Worm (Caenorhabditis elegans): Measurements from ENCODE around the gene tbc-2.

tbc-2 gene

DNA sequence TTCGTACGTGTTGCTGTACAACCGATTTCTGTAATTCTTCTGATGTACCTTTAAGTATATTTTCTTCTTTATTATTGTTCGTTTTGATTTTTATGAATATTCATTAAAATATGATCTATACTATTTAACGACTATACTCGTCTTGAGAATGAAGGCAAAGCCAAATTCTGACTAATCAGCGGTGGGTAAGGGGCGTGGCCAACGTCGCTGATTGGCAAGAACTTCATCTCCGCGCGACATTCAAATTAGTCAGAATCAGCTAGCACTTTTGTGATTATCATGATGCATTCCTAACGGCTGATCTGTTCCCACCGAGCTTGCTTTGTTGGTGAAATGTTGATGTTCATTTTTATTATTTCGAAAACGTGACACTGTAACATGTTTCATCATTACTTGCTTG is 39.7 kb upstream of the tbc-2 start:
- no peak for TF ChIP-seq mml-1 (tag; optimal IDR thresholded peaks at IDR 0.05)
- peak; percentile 89 for TF ChIP-seq nfya-1 (tag; optimal IDR thresholded peaks at IDR 0.05; ENCODE audit: insufficient read depth)

DNA sequence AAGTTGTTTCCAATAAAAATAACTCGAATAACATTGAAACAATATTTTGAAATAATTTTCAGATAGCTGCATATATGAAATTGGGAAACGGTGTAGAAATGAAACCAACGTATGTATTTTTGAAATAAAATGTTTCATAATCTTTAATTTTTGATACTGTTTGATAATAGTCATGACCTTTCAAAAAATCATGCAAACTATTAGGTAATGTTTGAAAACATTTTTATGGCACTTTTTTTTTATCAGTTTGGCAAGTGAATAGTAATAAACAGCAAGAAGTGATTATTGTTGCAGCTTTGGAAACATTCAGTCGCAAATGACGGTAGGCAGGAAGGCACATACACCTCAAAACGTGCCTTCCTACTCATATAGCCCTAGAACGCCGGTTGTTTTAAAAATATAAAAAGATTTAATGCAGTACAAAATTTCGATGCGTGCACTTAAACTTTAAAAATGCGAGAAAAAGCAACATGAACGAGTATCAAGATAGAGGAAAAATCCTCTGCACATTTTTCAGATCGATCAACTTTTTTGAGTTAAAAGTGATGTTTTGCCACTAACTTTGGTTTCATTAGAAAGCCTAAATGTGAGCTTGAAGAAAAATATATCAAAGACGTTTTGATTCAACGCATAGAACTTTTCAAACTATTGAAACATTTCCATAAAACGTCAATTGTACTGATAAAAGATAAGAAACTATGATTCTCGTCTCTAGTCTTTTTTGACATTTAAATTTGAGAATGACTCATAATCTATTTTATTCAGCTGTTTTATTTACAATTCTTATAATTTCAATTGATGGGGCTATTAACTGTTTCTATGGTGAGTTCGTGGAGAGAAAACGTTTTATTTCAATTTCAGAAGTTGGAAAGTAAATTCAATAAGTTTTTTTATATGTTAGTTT is 38.4 kb upstream of the tbc-2 start, which contains the start of gene F55C12.19:
TSS of gene F55C12.19 (plus strand) at position 735 of the 904 bp plus-strand sequence.
- TF ChIP-seq pqm-1 (tag; optimal IDR thresholded peaks at IDR 0.05) (peak; percentile 69), elt-2 (tag; optimal IDR thresholded peaks at IDR 0.05) (peak; percentile 66), pha-4 (tag; optimal IDR thresholded peaks at IDR 0.05) (peak; percentile 30), nhr-237 (tag; optimal IDR thresholded peaks at IDR 0.05) (no peak), fos-1 (tag; optimal IDR thresholded peaks at IDR 0.05) (peak; percentile 11)

- peak; percentile 68 for TF ChIP-seq elt-2 (tag; optimal IDR thresholded peaks at IDR 0.05)
- TF ChIP-seq pqm-1 (tag; optimal IDR thresholded peaks at IDR 0.05): peak; percentile 47
- TF ChIP-seq jun-1 (tag; optimal IDR thresholded peaks at IDR 0.05): no peak
Observed at ce11 chrII:5863893-5864292, 36.6 kb upstream of the tbc-2 start, which contains the start of gene tag-234. Gene tag-234, plus strand, starts transcription at chrII:5864193.

DNA sequence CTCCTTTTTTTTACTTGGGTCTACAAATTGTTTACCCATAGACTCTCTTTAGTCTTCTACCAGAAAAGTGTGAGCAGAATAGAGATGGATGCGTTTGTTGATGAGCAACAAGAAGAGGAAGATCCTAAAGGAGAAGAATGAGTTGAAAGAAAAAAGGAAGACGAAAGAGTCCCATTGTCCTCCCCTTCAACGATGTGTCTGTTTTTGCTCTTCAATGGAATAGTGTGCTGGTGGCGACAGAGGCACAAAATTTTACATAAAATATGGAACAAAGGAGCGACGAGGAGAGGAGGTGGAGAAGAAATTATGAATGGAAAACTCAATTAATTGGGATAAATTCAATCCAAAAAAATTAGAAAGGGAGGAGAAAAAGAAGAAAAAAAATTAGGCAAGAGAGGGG is 33.4 kb upstream of the tbc-2 start:
- TF ChIP-seq fkh-10 (GFP tag; optimal IDR thresholded peaks at IDR 0.05) (peak; percentile 76), nfya-1 (tag; optimal IDR thresholded peaks at IDR 0.05; ENCODE audit: insufficient read depth) (peak; percentile 7), unc-39 (tag; optimal IDR thresholded peaks at IDR 0.05) (no peak)

DNA sequence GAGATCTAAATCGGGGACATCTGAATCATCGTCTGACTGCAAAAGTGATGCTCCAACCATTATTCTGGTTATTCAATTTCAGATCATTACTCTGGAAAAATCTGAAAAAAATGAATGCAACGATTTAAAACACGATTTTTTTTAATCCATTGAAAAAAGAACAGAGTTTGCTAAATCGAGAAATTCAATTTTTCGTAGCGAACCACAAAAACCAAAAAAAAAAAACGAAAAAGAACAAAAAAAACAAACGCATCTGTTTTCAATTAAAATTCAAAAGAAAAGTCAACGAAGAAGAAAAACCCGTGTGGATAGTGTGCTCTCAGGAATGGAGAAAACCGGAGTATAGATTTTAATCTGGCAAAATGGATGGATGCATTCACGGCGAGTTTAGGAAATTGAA is 31.1 kb upstream of the tbc-2 start, which contains the start of gene F55C12.4:
TSS of gene F55C12.4 (minus strand) at position 101 of the 400 bp plus-strand sequence.
- TF ChIP-seq skn-1 (tag; optimal IDR thresholded peaks at IDR 0.05) (no peak), nfya-1 (tag; optimal IDR thresholded peaks at IDR 0.05; ENCODE audit: insufficient read depth) (no peak)

- no peak for TF ChIP-seq snpc-4 (tag; optimal IDR thresholded peaks at IDR 0.05)
- no peak for TF ChIP-seq nhr-25 (tag; optimal IDR thresholded peaks at IDR 0.05)
- no peak for TF ChIP-seq jun-1 (tag; optimal IDR thresholded peaks at IDR 0.05)
- TF ChIP-seq daf-12 (tag; optimal IDR thresholded peaks at IDR 0.05): no peak
- TF ChIP-seq ceh-28 (tag; optimal IDR thresholded peaks at IDR 0.05): no peak
- TF ChIP-seq R02D3.7 (tag; optimal IDR thresholded peaks at IDR 0.05): no peak
- no peak for TF ChIP-seq lin-39 (tag; optimal IDR thresholded peaks at IDR 0.05)
- TF ChIP-seq fos-1 (tag; optimal IDR thresholded peaks at IDR 0.05): no peak
Observed at ce11 chrII:5854122-5854521, 26.9 kb upstream of the tbc-2 start, which contains the start of gene H41C03.1. Gene H41C03.1, plus strand, starts transcription at chrII:5854422.

- TF ChIP-seq elt-3 (tag; optimal IDR thresholded peaks at IDR 0.05) (peak in 2 of 3 experiments; percentile 42 to 53), pha-4 (tag; optimal IDR thresholded peaks at IDR 0.05) (no peak), ceh-28 (tag; optimal IDR thresholded peaks at IDR 0.05) (peak; percentile 20), nhr-43 (tag; optimal IDR thresholded peaks at IDR 0.05; ENCODE audit: poor library complexity, severe bottlenecking) (peak; percentile 31), nhr-11 (tag; optimal IDR thresholded peaks at IDR 0.05) (no peak), nhr-23 (tag; optimal IDR thresholded peaks at IDR 0.05) (peak; percentile 91)
Observed at ce11 chrII:5853261-5853660, 26.0 kb upstream of the tbc-2 start.

DNA sequence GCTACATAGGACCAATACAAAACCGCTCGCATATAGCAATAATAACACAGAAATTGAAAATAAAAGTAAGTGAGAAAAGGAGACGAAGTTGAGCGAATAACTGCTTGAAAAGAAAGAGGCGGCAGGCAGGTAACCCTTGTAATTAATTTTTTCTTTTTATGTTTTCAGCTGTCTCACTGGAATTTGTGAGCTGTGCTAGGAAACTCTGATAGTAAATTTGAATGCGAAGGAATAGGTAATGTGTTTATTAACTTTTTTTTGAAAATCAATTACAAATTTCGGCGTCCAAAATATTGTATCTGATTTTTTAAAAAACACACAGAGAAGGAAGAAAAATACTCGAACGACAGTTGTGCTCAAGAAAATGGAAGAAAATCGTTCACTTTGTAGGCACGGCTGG is 24.8 kb upstream of the tbc-2 start, which contains the start of gene H41C03.2:
TSS of gene H41C03.2 (minus strand) at position 101 of the 400 bp plus-strand sequence.
- TF ChIP-seq sea-2 (GFP tag; optimal IDR thresholded peaks at IDR 0.05) (no peak), nhr-67 (tag; optimal IDR thresholded peaks at IDR 0.05) (no peak), aly-2 (tag; optimal IDR thresholded peaks at IDR 0.05) (no peak), nhr-28 (tag; optimal IDR thresholded peaks at IDR 0.05) (no peak), nhr-76 (tag; optimal IDR thresholded peaks at IDR 0.05) (no peak), elt-3 (tag; optimal IDR thresholded peaks at IDR 0.05) (no peak), nhr-23 (tag; optimal IDR thresholded peaks at IDR 0.05) (no peak), hmg-11 (tag; optimal IDR thresholded peaks at IDR 0.05) (no peak), unc-62 (GFP tag; optimal IDR thresholded peaks at IDR 0.05) (no peak), R02D3.7 (tag; optimal IDR thresholded peaks at IDR 0.05) (no peak)

Measured in whole organism, L3 larva.